Worm (Caenorhabditis elegans): ENCODE results near the gene clec-57.

DNA sequence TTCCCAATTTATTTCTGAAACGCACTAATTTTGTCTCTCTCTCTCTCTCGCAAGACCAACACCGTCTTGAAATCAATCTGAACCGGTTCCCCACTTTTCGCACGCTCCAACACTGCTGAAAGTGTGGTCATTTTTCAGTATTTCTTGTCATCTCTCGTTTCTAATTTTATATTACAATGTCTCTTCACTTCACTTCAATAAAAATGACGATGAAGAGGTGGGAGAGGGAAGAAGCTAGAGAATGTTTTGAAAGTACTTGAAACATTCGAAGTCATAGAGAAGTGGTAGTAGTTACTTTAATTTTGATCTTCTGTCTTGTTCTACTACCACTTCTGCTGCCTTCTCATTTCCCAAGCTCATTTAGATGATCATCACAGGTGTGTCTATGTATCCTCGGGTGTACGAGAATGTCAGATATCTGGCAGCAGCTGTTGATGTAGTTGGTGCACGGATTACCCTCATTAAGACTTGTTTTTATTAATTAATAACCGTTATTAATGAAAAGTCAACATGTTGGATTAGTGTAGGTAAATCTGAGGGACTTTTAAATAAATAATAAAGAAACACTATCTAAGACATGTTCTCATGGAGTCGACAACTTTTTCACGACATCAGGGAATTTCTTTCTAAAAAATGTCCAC is 30.8 kb upstream of the clec-57 start:
- TF ChIP-seq pha-4 (tag; optimal IDR thresholded peaks at IDR 0.05) (no peak), snpc-4 (tag; optimal IDR thresholded peaks at IDR 0.05) (no peak), elt-3 (tag; optimal IDR thresholded peaks at IDR 0.05) (no peak), daf-12 (tag; optimal IDR thresholded peaks at IDR 0.05) (no peak), nhr-76 (tag; optimal IDR thresholded peaks at IDR 0.05) (no peak), zag-1 (tag; optimal IDR thresholded peaks at IDR 0.05) (no peak), nhr-11 (tag; optimal IDR thresholded peaks at IDR 0.05) (no peak), egl-27 (tag; optimal IDR thresholded peaks at IDR 0.05) (no peak), unc-62 (GFP tag; optimal IDR thresholded peaks at IDR 0.05) (no peak), nfya-1 (tag; optimal IDR thresholded peaks at IDR 0.05; ENCODE audit: insufficient read depth) (no peak)
